Worm (Caenorhabditis elegans): ENCODE results near the gene ZK666.1.
"Not testable (repeated sequence)": the region's sequence is repeated elsewhere in the genome, so short reads cannot be mapped to it uniquely, and the experiment has no call there.

Gene ZK666.1

ce11 chrII:10500674-10501073 lies 29.5 kb upstream of the ZK666.1 start:
- TF ChIP-seq unc-55 (GFP tag; optimal IDR thresholded peaks at IDR 0.05) (no peak), pha-2 (tag; optimal IDR thresholded peaks at IDR 0.05) (no peak), ceh-9 (tag; optimal IDR thresholded peaks at IDR 0.05) (no peak), fax-1 (tag; optimal IDR thresholded peaks at IDR 0.05) (no peak), sox-4 (tag; optimal IDR thresholded peaks at IDR 0.05) (no peak), eyg-1 (tag; optimal IDR thresholded peaks at IDR 0.05) (no peak), tbx-7 (tag; optimal IDR thresholded peaks at IDR 0.05) (no peak), dve-1 (tag; optimal IDR thresholded peaks at IDR 0.05) (no peak), pag-3 (tag; optimal IDR thresholded peaks at IDR 0.05; ENCODE audit: borderline replicate concordance) (no peak), K02D7.2 (tag; optimal IDR thresholded peaks at IDR 0.05) (no peak), hlh-6 (tag; optimal IDR thresholded peaks at IDR 0.05) (no peak), ceh-24 (tag; optimal IDR thresholded peaks at IDR 0.05) (no peak), unc-86 (tag; optimal IDR thresholded peaks at IDR 0.05) (no peak), unc-42 (tag; optimal IDR thresholded peaks at IDR 0.05) (no peak), pqm-1 (tag; optimal IDR thresholded peaks at IDR 0.05) (no peak), elt-2 (tag; optimal IDR thresholded peaks at IDR 0.05) (no peak), ceh-30 (tag; optimal IDR thresholded peaks at IDR 0.05) (no peak), elt-4 (tag; optimal IDR thresholded peaks at IDR 0.05) (no peak), sox-2 (GFP tag; IDR thresholded peaks at IDR 0.05) (no peak), lin-11 (tag; optimal IDR thresholded peaks at IDR 0.05) (no peak)

- TF ChIP-seq pha-4 (tag; optimal IDR thresholded peaks at IDR 0.05) (no peak), hlh-15 (tag; optimal IDR thresholded peaks at IDR 0.05) (no peak), lin-11 (tag; optimal IDR thresholded peaks at IDR 0.05) (no peak), ceh-30 (tag; optimal IDR thresholded peaks at IDR 0.05) (no peak), hlh-30 (tag; optimal IDR thresholded peaks at IDR 0.05; ENCODE audit: insufficient read depth) (no peak), zip-5 (tag; optimal IDR thresholded peaks at IDR 0.05) (no peak), ama-1 (optimal IDR thresholded peaks at IDR 0.05) (no peak), dve-1 (tag; optimal IDR thresholded peaks at IDR 0.05) (no peak), hlh-8 (tag; optimal IDR thresholded peaks at IDR 0.05) (no peak), ttx-3 (tag; optimal IDR thresholded peaks at IDR 0.05) (no peak), fax-1 (tag; optimal IDR thresholded peaks at IDR 0.05) (no peak), Y22D7AL.16 (tag; optimal IDR thresholded peaks at IDR 0.05) (no peak), pag-3 (tag; optimal IDR thresholded peaks at IDR 0.05; ENCODE audit: borderline replicate concordance) (no peak), ceh-2 (tag; optimal IDR thresholded peaks at IDR 0.05) (no peak), fkh-6 (tag; optimal IDR thresholded peaks at IDR 0.05) (no peak)
Measured at ce11 chrII:10495912-10496311, 24.8 kb upstream of the ZK666.1 start, which contains the start of gene ZK666.12. Gene ZK666.12, plus strand, starts transcription at chrII:10496212.

- no peak for TF ChIP-seq ceh-45 (GFP tag; IDR thresholded peaks at IDR 0.05)
- TF ChIP-seq syd-9 (tag; optimal IDR thresholded peaks at IDR 0.05) = no peak
- no peak for TF ChIP-seq ceh-34 (tag; optimal IDR thresholded peaks at IDR 0.05)
- TF ChIP-seq T23F11.4 (GFP tag; optimal IDR thresholded peaks at IDR 0.05) = no peak
- TF ChIP-seq lim-6 (tag; optimal IDR thresholded peaks at IDR 0.05) = no peak
- no peak for TF ChIP-seq hlh-6 (tag; optimal IDR thresholded peaks at IDR 0.05)
- no peak for TF ChIP-seq ahr-1 (tag; optimal IDR thresholded peaks at IDR 0.05)
- no peak for TF ChIP-seq F13H6.1 (tag; optimal IDR thresholded peaks at IDR 0.05)
- TF ChIP-seq nhr-11 (tag; optimal IDR thresholded peaks at IDR 0.05) = no peak
- no peak for TF ChIP-seq ttx-3 (tag; optimal IDR thresholded peaks at IDR 0.05)
Measured at ce11 chrII:10494467-10494866, 23.3 kb upstream of the ZK666.1 start, which contains the start of gene ZK666.14. Gene ZK666.14, plus strand, starts transcription at chrII:10494767.

ce11 chrII:10493034-10493433 lies 21.9 kb upstream of the ZK666.1 start, which contains the start of gene ZK666.8:
Gene ZK666.8, minus strand, starts transcription at chrII:10493134.
- TF ChIP-seq pag-3 (tag; optimal IDR thresholded peaks at IDR 0.05; ENCODE audit: borderline replicate concordance); ceh-30 (tag; optimal IDR thresholded peaks at IDR 0.05); npax-4 (tag; optimal IDR thresholded peaks at IDR 0.05): not testable (repeated sequence)

All from whole organism, late embryonic.